Worm (Caenorhabditis elegans): ENCODE data around the gene crt-1.

Gene crt-1

ce11 chrV:6100492-6101004 lies at the start of gene crt-1:
Gene crt-1 (minus strand): TSS chrV:6100542.
- TF ChIP-seq ztf-1 (GFP tag; conservative IDR thresholded peaks at IDR 0.05) (no peak), aly-2 (tag; optimal IDR thresholded peaks at IDR 0.05) (no peak), fos-1 (tag; optimal IDR thresholded peaks at IDR 0.05) (peak; percentile 76), mdl-1 (tag; optimal IDR thresholded peaks at IDR 0.05) (peak in 1 of 2 experiments; percentile 85), nhr-25 (tag; optimal IDR thresholded peaks at IDR 0.05) (peak; percentile 76), mab-5 (tag; optimal IDR thresholded peaks at IDR 0.05) (peak; percentile 90), alr-1 (tag; optimal IDR thresholded peaks at IDR 0.05) (no peak), ztf-4 (tag; optimal IDR thresholded peaks at IDR 0.05) (peak; percentile 70), ceh-16 (tag; optimal IDR thresholded peaks at IDR 0.05) (peak; percentile 67), crh-2 (tag; optimal IDR thresholded peaks at IDR 0.05) (peak; percentile 100), sma-9 (GFP tag; optimal IDR thresholded peaks at IDR 0.05) (peak; percentile 77), sma-9 (tag; optimal IDR thresholded peaks at IDR 0.05) (no peak), sem-4 (tag; optimal IDR thresholded peaks at IDR 0.05) (peak; percentile 89), nhr-21 (tag; optimal IDR thresholded peaks at IDR 0.05) (peak; percentile 88), lin-11 (tag; optimal IDR thresholded peaks at IDR 0.05) (peak; percentile 90), skn-1 (tag; optimal IDR thresholded peaks at IDR 0.05) (peak; percentile 61), zag-1 (tag; optimal IDR thresholded peaks at IDR 0.05) (peak; percentile 60), R02D3.7 (tag; optimal IDR thresholded peaks at IDR 0.05) (peak; percentile 56), Y55F3AM.14 (GFP tag; optimal IDR thresholded peaks at IDR 0.05) (peak; percentile 78), gmeb-1 (tag; optimal IDR thresholded peaks at IDR 0.05) (peak; percentile 87), peb-1 (tag; optimal IDR thresholded peaks at IDR 0.05) (no peak), unc-62 (GFP tag; optimal IDR thresholded peaks at IDR 0.05) (peak; percentile 46), dmd-4 (tag; optimal IDR thresholded peaks at IDR 0.05) (no peak), nhr-10 (tag; optimal IDR thresholded peaks at IDR 0.05) (peak; percentile 46), elt-3 (tag; optimal IDR thresholded peaks at IDR 0.05) (no peak), C34F6.9 (tag; optimal IDR thresholded peaks at IDR 0.05) (peak; percentile 95), lin-39 (tag; optimal IDR thresholded peaks at IDR 0.05) (no peak), lsy-2 (tag; optimal IDR thresholded peaks at IDR 0.05) (peak; percentile 89 to 95), mbf-1 (tag; optimal IDR thresholded peaks at IDR 0.05) (no peak), F13H6.1 (tag; optimal IDR thresholded peaks at IDR 0.05) (peak; percentile 90), ceh-82 (tag; optimal IDR thresholded peaks at IDR 0.05) (peak; percentile 40), nhr-77 (tag; optimal IDR thresholded peaks at IDR 0.05) (peak; percentile 58), lin-13 (GFP tag; optimal IDR thresholded peaks at IDR 0.05) (peak; percentile 95), snpc-4 (tag; optimal IDR thresholded peaks at IDR 0.05) (peak; percentile 57), ama-1 (optimal IDR thresholded peaks at IDR 0.05) (peak; percentile 79), elt-1 (tag; optimal IDR thresholded peaks at IDR 0.05) (no peak), nhr-129 (tag; optimal IDR thresholded peaks at IDR 0.05) (peak; percentile 93), unc-55 (GFP tag; optimal IDR thresholded peaks at IDR 0.05) (peak; percentile 79), egl-27 (tag; optimal IDR thresholded peaks at IDR 0.05) (peak; percentile 73), sma-3 (GFP tag; optimal IDR thresholded peaks at IDR 0.05) (peak; percentile 92), nhr-11 (tag; optimal IDR thresholded peaks at IDR 0.05) (no peak), unc-39 (tag; optimal IDR thresholded peaks at IDR 0.05) (no peak), nhr-6 (tag; optimal IDR thresholded peaks at IDR 0.05) (peak; percentile 37), nhr-237 (tag; optimal IDR thresholded peaks at IDR 0.05) (no peak), nhr-23 (tag; optimal IDR thresholded peaks at IDR 0.05) (no peak), ZK546.5 (tag; optimal IDR thresholded peaks at IDR 0.05) (no peak), nhr-12 (tag; optimal IDR thresholded peaks at IDR 0.05) (no peak), blmp-1 (tag; optimal IDR thresholded peaks at IDR 0.05; ENCODE audit: insufficient read depth) (no peak), ztf-11 (tag; optimal IDR thresholded peaks at IDR 0.05) (no peak)

All from whole organism, L2 larva.